Fruit fly (Drosophila melanogaster) whole organism, prepupa: Measurements from ENCODE around the gene CG13924.

ENCODE experiments used
- Blimp-1 ChIP-seq: fragments of 200-800 bp; sonication (Bioruptor generic); optimal IDR thresholded peaks from 3 replicates; lab custom pipeline; 2017; ENCODE audit warnings: missing biosample characterization, missing genetic modification characterization, mild to moderate bottlenecking, moderate library complexity, missing genetic modification reagents
- CG10669 ChIP-seq: fragments of 200-800 bp; sonication (Bioruptor generic); optimal IDR thresholded peaks from 3 replicates; lab custom pipeline; 2018; ENCODE audit warnings: missing biosample characterization, mild to moderate bottlenecking, missing genetic modification characterization, moderate library complexity
- CG15336 ChIP-seq: fragments of 200-800 bp; sonication (Bioruptor generic); IDR thresholded peaks from 2 replicates; pipeline ENCODE4 v1.3.6; 2022; ENCODE audit warnings: missing biosample characterization, missing genetic modification characterization
- CG1621 ChIP-seq: fragments of 200-800 bp; sonication (Bioruptor generic); optimal IDR thresholded peaks from 3 replicates; lab custom pipeline; 2018; ENCODE audit warnings: missing biosample characterization, mild to moderate bottlenecking, missing genetic modification characterization
- CG16779 ChIP-seq: fragments of 200-800 bp; sonication (Bioruptor generic); optimal IDR thresholded peaks from 3 replicates; lab custom pipeline; 2017; ENCODE audit warnings: missing biosample characterization, mild to moderate bottlenecking, missing genetic modification characterization
- CG3032 ChIP-seq: fragments of 200-800 bp; optimal IDR thresholded peaks from 2 replicates; lab custom pipeline; 2019; ENCODE audit warnings: missing biosample characterization, mild to moderate bottlenecking, missing genetic modification characterization, moderate library complexity
- CG31627 ChIP-seq: fragments of 200-800 bp; sonication (Bioruptor generic); optimal IDR thresholded peaks from 3 replicates; lab custom pipeline; 2016; ENCODE audit warnings: missing biosample characterization, missing genetic modification characterization
- CG32006 ChIP-seq: fragments of 200-800 bp; sonication (Bioruptor generic); optimal IDR thresholded peaks from 3 replicates; lab custom pipeline; 2017; ENCODE audit warnings: missing biosample characterization, mild to moderate bottlenecking, missing genetic modification characterization
- CG3919 ChIP-seq: fragments of 200-800 bp; sonication (Bioruptor generic); optimal IDR thresholded peaks from 3 replicates; lab custom pipeline; 2016; ENCODE audit warnings: missing biosample characterization, missing genetic modification characterization
- CG4318 ChIP-seq: fragments of 200-800 bp; sonication (Bioruptor generic); optimal IDR thresholded peaks from 3 replicates; lab custom pipeline; 2017; ENCODE audit warnings: missing biosample characterization, mild to moderate bottlenecking, missing genetic modification characterization
- CG6276 ChIP-seq: fragments of 200-800 bp; sonication (Bioruptor generic); optimal IDR thresholded peaks from 2 replicates; lab custom pipeline; 2017; ENCODE audit warnings: missing biosample characterization, mild to moderate bottlenecking, missing genetic modification characterization
- CG6792 ChIP-seq: fragments of 200-800 bp; sonication (Bioruptor generic); optimal IDR thresholded peaks from 3 replicates; lab custom pipeline; 2016; ENCODE audit warnings: missing biosample characterization, missing genetic modification characterization
- CG6808 ChIP-seq: fragments of 200-800 bp; sonication (Bioruptor generic); optimal IDR thresholded peaks from 3 replicates; lab custom pipeline; 2017; ENCODE audit warnings: missing biosample characterization, missing genetic modification characterization, mild to moderate bottlenecking, moderate library complexity, missing genetic modification reagents
- CG6854 ChIP-seq: fragments of 200-800 bp; sonication (Bioruptor generic); optimal IDR thresholded peaks from 2 replicates; lab custom pipeline; 2017; ENCODE audit warnings: missing biosample characterization, mild to moderate bottlenecking, missing genetic modification characterization
- CG8119 ChIP-seq: fragments of 200-800 bp; sonication (Bioruptor generic); IDR thresholded peaks from 3 replicates; pipeline ENCODE4 v1.3.6; 2022; ENCODE audit warnings: missing biosample characterization, missing genetic modification characterization
- CG8319 ChIP-seq: fragments of 200-800 bp; sonication (Bioruptor generic); optimal IDR thresholded peaks from 3 replicates; lab custom pipeline; 2016; ENCODE audit warnings: missing biosample characterization, missing genetic modification characterization
- CG8632 ChIP-seq: fragments of 200-800 bp; sonication (Bioruptor generic); optimal IDR thresholded peaks from 3 replicates; lab custom pipeline; 2016; ENCODE audit warnings: missing biosample characterization, missing genetic modification characterization
- CG9139 ChIP-seq: fragments of 200-800 bp; sonication (Bioruptor generic); optimal IDR thresholded peaks from 3 replicates; lab custom pipeline; 2017; ENCODE audit warnings: missing biosample characterization, mild to moderate bottlenecking, missing genetic modification characterization
- Eip75B ChIP-seq: fragments of 200-800 bp; sonication (Bioruptor generic); optimal IDR thresholded peaks from 3 replicates; lab custom pipeline; 2016; ENCODE audit warnings: missing biosample characterization, missing genetic modification characterization
- Eip78C ChIP-seq: fragments of 200-800 bp; sonication (Bioruptor generic); peaks from one replicate; lab custom pipeline; 2016; ENCODE audit warnings: missing biosample characterization, missing genetic modification characterization
- Eip93F ChIP-seq: fragments of 200-800 bp; sonication (Bioruptor generic); optimal IDR thresholded peaks from 2 replicates; lab custom pipeline; 2016; ENCODE audit warnings: missing biosample characterization, mild to moderate bottlenecking, missing genetic modification characterization
- Ets96B ChIP-seq: fragments of 200-800 bp; optimal IDR thresholded peaks from 2 replicates; lab custom pipeline; 2019; ENCODE audit warnings: missing biosample characterization, mild to moderate bottlenecking, missing genetic modification characterization, moderate library complexity
- Gug ChIP-seq: fragments of 200-800 bp; sonication (Bioruptor generic); IDR thresholded peaks from 2 replicates; pipeline ENCODE4 v1.3.6; 2022; ENCODE audit warnings: missing biosample characterization, missing genetic modification characterization
- Hr4 ChIP-seq: fragments of 200-800 bp; sonication (Bioruptor generic); optimal IDR thresholded peaks from 3 replicates; lab custom pipeline; 2016; ENCODE audit warnings: missing biosample characterization, missing genetic modification characterization
- Met ChIP-seq: fragments of 200-800 bp; sonication (Bioruptor generic); optimal IDR thresholded peaks from 3 replicates; lab custom pipeline; 2016; ENCODE audit warnings: missing biosample characterization, missing genetic modification characterization
- Smox ChIP-seq: fragments of 200-800 bp; sonication (Bioruptor generic); optimal IDR thresholded peaks from 3 replicates; lab custom pipeline; 2016; ENCODE audit warnings: missing biosample characterization, missing genetic modification characterization
- Sox102F ChIP-seq: fragments of 200-800 bp; sonication (Bioruptor generic); optimal IDR thresholded peaks from 2 replicates; lab custom pipeline; 2016; ENCODE audit warnings: missing biosample characterization, mild to moderate bottlenecking, missing genetic modification characterization
- Sox14 ChIP-seq: fragments of 200-800 bp; sonication (Bioruptor generic); optimal IDR thresholded peaks from 3 replicates; lab custom pipeline; 2016; ENCODE audit warnings: missing biosample characterization, missing genetic modification characterization
- Sox15 ChIP-seq: fragments of 200-800 bp; sonication (Bioruptor generic); optimal IDR thresholded peaks from 3 replicates; lab custom pipeline; 2016; ENCODE audit warnings: missing biosample characterization, missing genetic modification characterization
- achi ChIP-seq: fragments of 200-800 bp; sonication (Bioruptor generic); optimal IDR thresholded peaks from 3 replicates; lab custom pipeline; 2016; ENCODE audit warnings: missing biosample characterization, missing genetic modification characterization
- cyc ChIP-seq: fragments of 200-800 bp; sonication (Bioruptor generic); optimal IDR thresholded peaks from 3 replicates; lab custom pipeline; 2016; ENCODE audit warnings: missing biosample characterization, missing genetic modification characterization
- dac ChIP-seq: fragments of 200-800 bp; sonication (Bioruptor generic); optimal IDR thresholded peaks from 2 replicates; lab custom pipeline; 2017; ENCODE audit warnings: missing biosample characterization, mild to moderate bottlenecking, missing genetic modification characterization
- dsx ChIP-seq: fragments of 200-800 bp; optimal IDR thresholded peaks from 3 replicates; lab custom pipeline; 2019; ENCODE audit warnings: missing biosample characterization, mild to moderate bottlenecking, missing genetic modification characterization, moderate library complexity; ENCODE audit not compliant: poor library complexity, severe bottlenecking
- fd59A ChIP-seq: fragments of 200-800 bp; sonication (Bioruptor generic); optimal IDR thresholded peaks from 2 replicates; lab custom pipeline; 2017; ENCODE audit warnings: missing biosample characterization, mild to moderate bottlenecking, missing genetic modification characterization, missing genetic modification reagents
- fd85E ChIP-seq: fragments of 200-800 bp; sonication (Bioruptor generic); optimal IDR thresholded peaks from 3 replicates; lab custom pipeline; 2016; ENCODE audit warnings: missing biosample characterization, missing genetic modification characterization
- lz ChIP-seq: fragments of 200-800 bp; sonication (Bioruptor generic); optimal IDR thresholded peaks from 3 replicates; lab custom pipeline; 2016; ENCODE audit warnings: missing biosample characterization, missing genetic modification characterization
- net ChIP-seq: fragments of 200-800 bp; sonication (Bioruptor generic); optimal IDR thresholded peaks from 3 replicates; lab custom pipeline; 2016; ENCODE audit warnings: missing biosample characterization, missing genetic modification characterization
- salr ChIP-seq, 2 experiments: fragments of 200-800 bp; sonication (Bioruptor generic); optimal IDR thresholded peaks; 3 replicates each; lab custom pipeline; 2016 to 2018; ENCODE audit warnings: missing biosample characterization in 2 of 2, missing genetic modification characterization in 2 of 2, mild to moderate bottlenecking in 1 of 2
- ss ChIP-seq, 2 experiments: fragments of 200-800 bp; sonication (Bioruptor generic); optimal IDR thresholded peaks; 2 replicates in 1 of 2; 3 replicates in 1 of 2; lab custom pipeline; 2017 to 2018; ENCODE audit warnings: mild to moderate bottlenecking in 2 of 2, missing biosample characterization in 2 of 2, missing genetic modification characterization in 2 of 2, moderate library complexity in 1 of 2
- svp ChIP-seq: fragments of 200-800 bp; sonication (Bioruptor generic); peaks from one replicate; lab custom pipeline; 2016; ENCODE audit warnings: missing biosample characterization, missing genetic modification characterization
- topi ChIP-seq: fragments of 200-800 bp; sonication (Bioruptor generic); optimal IDR thresholded peaks from 3 replicates; lab custom pipeline; 2016; ENCODE audit warnings: missing biosample characterization, missing genetic modification characterization
- vri ChIP-seq: fragments of 200-800 bp; sonication (Bioruptor generic); optimal IDR thresholded peaks from 3 replicates; lab custom pipeline; 2016; ENCODE audit warnings: missing biosample characterization, mild to moderate bottlenecking, missing genetic modification characterization

Gene CG13924

dm6 chr3L:1859563-1859962, 10.3 kb upstream of the CG13924 start (continued):
- TF ChIP-seq Met (peak; percentile 19), salr (GFP tag; optimal IDR thresholded peaks at IDR 0.05; lab: Kevin White, UChicago) (no peak), cyc (peak; percentile 4), CG15336 (GFP tag; lab: Robert Waterston, UW) (no peak), CG6808 (GFP tag; lab: Kevin White, UChicago) (peak; percentile 48), CG8119 (GFP tag; lab: Robert Waterston, UW) (no peak), Blimp-1 (no peak), CG3919 (GFP tag; lab: Kevin White, UChicago) (peak; percentile 70), CG32006 (no peak), svp (GFP tag; lab: Kevin White, UChicago) (peak; percentile 62), Ets96B (peak; percentile 25), CG9139 (GFP tag; lab: Kevin White, UChicago) (peak; percentile 61), lz (GFP tag; lab: Kevin White, UChicago) (no peak), CG16779 (tag; lab: Kevin White, UChicago) (peak; percentile 9), Eip75B (GFP tag; lab: Kevin White, UChicago) (peak; percentile 13), CG1621 (tag; lab: Kevin White, UChicago) (peak; percentile 40), CG8632 (GFP tag; lab: Kevin White, UChicago) (no peak), CG6854 (peak; percentile 81), Eip78C (peak; percentile 88), dsx (GFP tag; lab: Kevin White, UChicago) (peak; percentile 11), fd85E (GFP tag; lab: Kevin White, UChicago) (no peak), vri (GFP tag; lab: Kevin White, UChicago) (peak; percentile 36), CG31627 (GFP tag; lab: Kevin White, UChicago) (no peak), achi (GFP tag; lab: Kevin White, UChicago) (peak; percentile 45), CG4318 (no peak), dac (GFP tag; lab: Kevin White, UChicago) (no peak), CG10669 (GFP tag; lab: Kevin White, UChicago) (peak; percentile 61), fd59A (GFP tag; lab: Kevin White, UChicago) (no peak), CG6792 (GFP tag; lab: Kevin White, UChicago) (peak; percentile 29)
- TF ChIP-seq, all 60 proteins: peak for 28

dm6 chr3L:1860749-1861148, 9.1 kb upstream of the CG13924 start:
- no peak for TF ChIP-seq CG3919 (GFP tag; lab: Kevin White, UChicago)
- no peak for TF ChIP-seq topi
- no peak for TF ChIP-seq Eip93F (GFP tag; lab: Kevin White, UChicago)
- TF ChIP-seq dsx (GFP tag; lab: Kevin White, UChicago), result no peak
- TF ChIP-seq CG10669 (GFP tag; lab: Kevin White, UChicago), result no peak
- TF ChIP-seq CG32006, result no peak
- TF ChIP-seq Gug (GFP tag; lab: Robert Waterston, UW), result no peak
- TF ChIP-seq CG4318, result no peak
- no peak for TF ChIP-seq fd85E (GFP tag; lab: Kevin White, UChicago)
- TF ChIP-seq Sox15 (GFP tag; lab: Kevin White, UChicago), result no peak
- no peak for TF ChIP-seq Hr4
- no peak for TF ChIP-seq Sox14 (GFP tag; lab: Kevin White, UChicago)
- no peak for TF ChIP-seq CG9139 (GFP tag; lab: Kevin White, UChicago)
- no peak for TF ChIP-seq CG8632 (GFP tag; lab: Kevin White, UChicago)
- no peak for TF ChIP-seq Eip75B (GFP tag; lab: Kevin White, UChicago)
- no peak for TF ChIP-seq CG8319 (GFP tag; lab: Kevin White, UChicago)
- no peak for TF ChIP-seq CG16779 (tag; lab: Kevin White, UChicago)
- no peak for TF ChIP-seq Sox102F
- no peak for TF ChIP-seq CG3032 (tag; lab: Kevin White, UChicago)

- TF ChIP-seq CG6854 (peak; percentile 18), CG6276 (GFP tag; lab: Kevin White, UChicago) (peak; percentile 58), CG16779 (tag; lab: Kevin White, UChicago) (peak; percentile 38), Met (no peak), CG9139 (GFP tag; lab: Kevin White, UChicago) (peak; percentile 52), Eip78C (peak; percentile 68), Smox (GFP tag; lab: Kevin White, UChicago) (no peak), svp (GFP tag; lab: Kevin White, UChicago) (peak; percentile 97), ss (GFP tag; optimal IDR thresholded peaks at IDR 0.05; lab: Kevin White, UChicago) (peak; percentile 69 to 77), CG6808 (GFP tag; lab: Kevin White, UChicago) (peak; percentile 48), Sox14 (GFP tag; lab: Kevin White, UChicago) (peak; percentile 39), net (GFP tag; lab: Kevin White, UChicago) (no peak), vri (GFP tag; lab: Kevin White, UChicago) (peak; percentile 45), dsx (GFP tag; lab: Kevin White, UChicago) (peak; percentile 31)
Observed at dm6 chr3L:1861400-1861793, 8.4 kb upstream of the CG13924 start.
